Worm (Caenorhabditis elegans): ENCODE data around the gene mes-4.
A peak's percentile ranks its signal among the peaks of the same experiment; 100 is the strongest.

mes-4 gene

DNA sequence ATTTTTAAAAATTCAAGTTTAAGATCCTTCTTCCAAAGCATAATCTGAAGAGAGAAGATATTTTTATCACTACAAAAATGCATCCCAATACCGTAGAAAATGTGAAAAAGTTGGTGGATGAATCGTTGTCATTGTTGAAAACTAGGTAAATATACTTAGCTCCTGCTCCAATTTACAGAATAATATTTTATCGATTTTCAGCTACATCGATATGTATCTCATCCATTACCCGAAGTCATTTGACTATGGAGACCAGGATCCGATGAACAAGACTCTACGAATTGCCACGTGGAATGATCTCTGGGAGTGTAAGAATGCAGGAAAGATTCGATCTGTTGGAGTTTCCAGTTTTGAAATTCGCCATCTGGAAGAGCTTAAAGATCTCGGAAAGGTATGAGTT, 28.9 kb downstream of the mes-4 start:
- TF ChIP-seq lin-13 (tag; optimal IDR thresholded peaks at IDR 0.05) (no peak), nhr-76 (tag; optimal IDR thresholded peaks at IDR 0.05) (no peak), nhr-12 (tag; optimal IDR thresholded peaks at IDR 0.05) (no peak), ham-2 (GFP tag; optimal IDR thresholded peaks at IDR 0.05) (no peak), blmp-1 (tag; optimal IDR thresholded peaks at IDR 0.05) (no peak), pha-4 (tag; optimal IDR thresholded peaks at IDR 0.05) (no peak), snpc-4 (tag; optimal IDR thresholded peaks at IDR 0.05) (no peak), unc-120 (tag; optimal IDR thresholded peaks at IDR 0.05; ENCODE audit: poor library complexity, severe bottlenecking) (no peak), cnd-1 (tag; optimal IDR thresholded peaks at IDR 0.05) (no peak), elt-3 (tag; optimal IDR thresholded peaks at IDR 0.05) (no peak), nhr-237 (tag; optimal IDR thresholded peaks at IDR 0.05) (no peak), unc-62 (GFP tag; optimal IDR thresholded peaks at IDR 0.05) (no peak), ceh-43 (GFP tag; optimal IDR thresholded peaks at IDR 0.05) (no peak), ces-1 (GFP tag; optimal IDR thresholded peaks at IDR 0.05) (no peak)

DNA sequence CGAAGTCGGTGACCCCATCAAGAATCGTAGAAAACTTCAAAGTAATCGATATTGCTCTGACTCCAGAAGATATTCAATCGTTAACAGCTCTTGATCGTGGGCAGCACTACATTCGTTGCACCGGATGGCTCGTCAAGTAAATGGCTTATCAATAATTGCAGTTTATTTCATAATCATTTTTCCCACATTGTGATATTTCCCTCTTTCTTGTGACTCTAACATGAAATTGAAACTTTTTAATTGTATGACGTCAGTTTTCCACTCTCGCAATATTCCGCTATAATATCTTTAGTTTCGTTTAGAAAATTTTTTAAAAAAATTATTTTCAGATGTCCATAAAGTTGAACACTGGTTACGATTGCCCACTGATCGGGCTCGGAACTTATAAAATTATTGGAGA, 29.4 kb downstream of the mes-4 start, which contains the start of gene F53F1.3:
F53F1.3 (plus strand) TSS at position 330 of the 400 bp plus-strand sequence.
- no peak for TF ChIP-seq mab-5 (tag; optimal IDR thresholded peaks at IDR 0.05)
- no peak for TF ChIP-seq pha-4 (tag; optimal IDR thresholded peaks at IDR 0.05)

DNA sequence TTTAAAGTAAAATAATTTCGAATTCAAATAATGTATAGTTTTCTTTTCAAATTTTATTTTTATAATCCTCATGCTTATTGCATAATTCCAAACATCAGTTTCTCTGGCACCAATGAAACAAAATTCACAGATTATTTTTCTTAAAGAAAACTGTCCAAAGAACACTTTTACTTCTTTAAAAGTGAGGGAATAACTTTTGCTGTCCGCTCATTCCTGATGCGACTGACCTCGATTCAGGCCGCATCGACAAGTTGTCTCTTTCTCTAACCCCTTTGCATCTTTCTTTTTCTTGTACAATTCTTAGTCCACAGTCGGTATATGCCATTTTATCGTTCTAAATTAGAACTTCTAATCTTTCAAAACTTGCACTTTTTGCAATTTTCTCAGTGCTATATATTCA, 30.8 kb downstream of the mes-4 start, which contains the start of gene F53F1.2:
F53F1.2 (plus strand) TSS at position 306 of the 400 bp plus-strand sequence.
- TF ChIP-seq hlh-1 (tag; optimal IDR thresholded peaks at IDR 0.05) = no peak
- no peak for TF ChIP-seq lin-13 (tag; optimal IDR thresholded peaks at IDR 0.05)
- TF ChIP-seq nhr-28 (tag; optimal IDR thresholded peaks at IDR 0.05) = no peak
- no peak for TF ChIP-seq drap-1 (GFP tag; optimal IDR thresholded peaks at IDR 0.05)
- TF ChIP-seq ces-1 (GFP tag; optimal IDR thresholded peaks at IDR 0.05) = no peak
- no peak for TF ChIP-seq ceh-39 (tag; optimal IDR thresholded peaks at IDR 0.05)
- no peak for TF ChIP-seq elt-1 (tag; optimal IDR thresholded peaks at IDR 0.05; ENCODE audit: borderline replicate concordance, insufficient read depth)
- TF ChIP-seq unc-39 (tag; optimal IDR thresholded peaks at IDR 0.05) = no peak
- TF ChIP-seq mep-1 (tag; optimal IDR thresholded peaks at IDR 0.05) = no peak
- no peak for TF ChIP-seq snpc-4 (tag; optimal IDR thresholded peaks at IDR 0.05)
- TF ChIP-seq nhr-76 (tag; optimal IDR thresholded peaks at IDR 0.05) = no peak
- no peak for TF ChIP-seq zip-8 (tag; optimal IDR thresholded peaks at IDR 0.05)
- TF ChIP-seq blmp-1 (tag; optimal IDR thresholded peaks at IDR 0.05) = no peak
- TF ChIP-seq mls-2 (tag; optimal IDR thresholded peaks at IDR 0.05) = no peak
- no peak for TF ChIP-seq bed-3 (GFP tag; optimal IDR thresholded peaks at IDR 0.05)
- no peak for TF ChIP-seq pha-4 (tag; optimal IDR thresholded peaks at IDR 0.05)
- TF ChIP-seq M03D4.4 (tag; optimal IDR thresholded peaks at IDR 0.05) = no peak
- no peak for TF ChIP-seq elt-3 (tag; optimal IDR thresholded peaks at IDR 0.05)

DNA sequence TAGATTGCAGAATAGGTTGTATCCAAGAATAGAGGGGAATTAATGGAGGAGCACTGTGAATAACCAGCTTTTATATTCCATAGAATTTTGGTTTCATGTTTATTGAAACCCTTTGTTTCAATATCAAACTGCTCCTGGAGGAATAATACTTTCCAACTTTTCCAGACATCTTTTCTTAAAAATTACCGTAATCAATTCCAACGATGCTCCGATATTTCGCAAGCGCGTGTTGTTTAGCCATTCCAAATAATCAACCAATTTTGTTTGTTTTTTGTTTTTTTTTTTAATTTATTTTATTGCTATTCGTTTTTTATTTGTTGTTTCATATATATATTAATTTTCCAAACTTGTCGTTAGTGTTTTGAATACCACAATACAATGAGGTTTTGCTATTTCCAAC, 31.3 kb downstream of the mes-4 start, which contains the start of gene cutl-1:
cutl-1 (minus strand) TSS at position 83 of the 400 bp plus-strand sequence.
- TF ChIP-seq lsy-2 (tag; optimal IDR thresholded peaks at IDR 0.05) (peak; percentile 4), unc-62 (GFP tag; optimal IDR thresholded peaks at IDR 0.05) (no peak), lin-32 (GFP tag; optimal IDR thresholded peaks at IDR 0.05) (no peak), blmp-1 (tag; optimal IDR thresholded peaks at IDR 0.05) (no peak)

DNA sequence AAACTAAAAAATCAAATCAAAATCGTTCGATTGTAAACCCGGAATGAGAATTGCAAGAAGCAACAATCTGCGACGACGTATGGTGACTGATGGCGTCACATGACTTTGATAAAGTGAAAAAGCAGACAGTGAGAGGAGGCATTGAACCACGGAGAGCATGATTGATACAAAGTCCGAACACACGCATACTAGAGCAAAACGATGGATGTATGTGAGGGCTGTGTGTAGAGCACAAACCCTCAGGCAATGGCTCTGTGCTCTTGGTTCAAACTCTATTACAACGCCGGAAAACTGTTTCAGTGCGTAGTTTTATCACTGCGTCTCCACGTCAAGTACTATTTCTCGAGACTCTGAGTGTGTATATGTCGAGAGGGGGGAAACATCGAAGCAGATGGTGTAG, 34.8 kb downstream of the mes-4 start:
- no peak for TF ChIP-seq ham-2 (GFP tag; optimal IDR thresholded peaks at IDR 0.05)
- TF ChIP-seq bed-3 (GFP tag; optimal IDR thresholded peaks at IDR 0.05) = no peak
- no peak for TF ChIP-seq lsy-2 (tag; optimal IDR thresholded peaks at IDR 0.05)
- peak; percentile 58 for TF ChIP-seq unc-62 (GFP tag; optimal IDR thresholded peaks at IDR 0.05)
- TF ChIP-seq cnd-1 (tag; optimal IDR thresholded peaks at IDR 0.05) = peak; percentile 9
- TF ChIP-seq hlh-1 (tag; optimal IDR thresholded peaks at IDR 0.05) = peak; percentile 56
- TF ChIP-seq unc-120 (tag; optimal IDR thresholded peaks at IDR 0.05; ENCODE audit: poor library complexity, severe bottlenecking) = peak; percentile 24

DNA sequence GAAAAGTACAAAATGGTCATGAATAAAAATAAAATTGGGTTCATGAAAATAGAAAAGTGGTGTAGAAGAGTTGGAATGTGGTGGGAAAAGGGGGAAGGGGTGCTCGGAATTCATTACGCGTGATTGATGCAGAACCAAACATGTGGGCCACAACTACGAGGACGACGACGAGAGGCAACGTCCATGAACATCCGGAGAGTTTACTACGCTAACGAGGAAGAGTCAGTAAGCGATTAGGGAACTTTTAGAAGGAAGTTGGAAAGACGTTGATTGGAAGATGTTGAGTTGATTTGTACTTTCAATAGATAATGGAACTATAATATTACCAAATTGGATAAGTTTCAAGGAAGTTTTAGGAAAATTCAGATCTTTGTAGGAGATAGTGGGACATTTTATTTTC, 35.7 kb downstream of the mes-4 start:
- TF ChIP-seq ztf-11 (tag; optimal IDR thresholded peaks at IDR 0.05) = no peak
- peak; percentile 65 for TF ChIP-seq ces-1 (GFP tag; optimal IDR thresholded peaks at IDR 0.05)
- no peak for TF ChIP-seq mep-1 (tag; optimal IDR thresholded peaks at IDR 0.05)

All from whole organism, mixed stage, embryonic.